Worm (Caenorhabditis elegans) whole organism, midembryonic: ENCODE data around the gene ptb-1.

Source experiments
- T22C8.4 ChIP-seq: fragments of 200-800 bp; sonication (Bioruptor generic); IDR thresholded peaks from 2 replicates; pipeline ENCODE4 v1.3.6; 2022; ENCODE audit warnings: missing genetic modification characterization, missing compliant biosample characterization
- cog-1 ChIP-seq: sonication (generic microtip); optimal IDR thresholded peaks from 2 replicates; lab custom pipeline; 2016; ENCODE audit warnings: missing genetic modification characterization, missing compliant biosample characterization
- flt-1 ChIP-seq: fragments of 200-800 bp; sonication (Bioruptor generic); IDR thresholded peaks from 2 replicates; pipeline ENCODE4 v1.3.6; 2022; ENCODE audit warnings: missing genetic modification characterization, missing compliant biosample characterization
- klf-2 ChIP-seq: fragments of 200-800 bp; sonication (Bioruptor generic); conservative IDR thresholded peaks from 2 replicates; pipeline ENCODE4 v1.3.6; 2022; ENCODE audit warnings: missing genetic modification reagents, missing genetic modification characterization, missing compliant biosample characterization
- med-1 ChIP-seq: sonication (generic microtip); optimal IDR thresholded peaks from 2 replicates; lab custom pipeline; 2017; ENCODE audit warnings: missing genetic modification characterization, mild to moderate bottlenecking, missing compliant biosample characterization, antibody characterized with exemption, missing genetic modification reagents; ENCODE audit not compliant: insufficient read depth
- ref-1 ChIP-seq: fragments of 200-800 bp; sonication (Bioruptor generic); conservative IDR thresholded peaks from 2 replicates; pipeline ENCODE4 v1.3.6; 2022; ENCODE audit warnings: missing genetic modification reagents, missing genetic modification characterization, missing compliant biosample characterization
- tab-1 ChIP-seq: fragments of 200-800 bp; sonication (Bioruptor generic); IDR thresholded peaks from 2 replicates; pipeline ENCODE4 v1.3.6; 2022; ENCODE audit warnings: missing genetic modification characterization, missing compliant biosample characterization
- ztf-23 ChIP-seq: fragments of 200-800 bp; sonication (Bioruptor generic); IDR thresholded peaks from 2 replicates; pipeline ENCODE4 v1.3.6; 2022; ENCODE audit warnings: missing genetic modification reagents, missing genetic modification characterization, missing compliant biosample characterization
- ztf-29 ChIP-seq: fragments of 200-800 bp; sonication (Bioruptor generic); IDR thresholded peaks from 2 replicates; pipeline ENCODE4 v1.3.6; 2022; ENCODE audit warnings: missing genetic modification reagents, missing genetic modification characterization, missing compliant biosample characterization

The ptb-1 gene

DNA sequence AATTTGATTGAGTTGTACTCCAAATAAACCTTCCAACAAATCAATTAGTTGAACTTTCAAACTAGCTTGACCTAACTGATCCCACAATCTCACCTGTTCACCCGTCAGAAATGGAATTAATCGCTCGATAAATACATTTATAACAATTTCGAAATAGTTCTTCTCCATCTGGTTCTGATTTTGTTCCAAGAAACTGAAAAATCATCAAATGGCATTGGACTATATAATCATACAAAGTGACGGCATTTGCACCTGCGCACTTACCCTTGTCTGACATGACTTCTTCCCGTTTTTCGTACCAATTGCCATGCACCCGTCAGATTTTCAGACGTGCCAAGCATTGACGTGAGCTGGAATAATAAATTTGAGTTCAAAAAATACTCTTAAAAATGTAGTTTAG, 55.3 kb downstream of the ptb-1 start:
- TF ChIP-seq ztf-23 (GFP tag; lab: Robert Waterston, UW) (no peak), ref-1 (no peak), cog-1 (no peak)

DNA sequence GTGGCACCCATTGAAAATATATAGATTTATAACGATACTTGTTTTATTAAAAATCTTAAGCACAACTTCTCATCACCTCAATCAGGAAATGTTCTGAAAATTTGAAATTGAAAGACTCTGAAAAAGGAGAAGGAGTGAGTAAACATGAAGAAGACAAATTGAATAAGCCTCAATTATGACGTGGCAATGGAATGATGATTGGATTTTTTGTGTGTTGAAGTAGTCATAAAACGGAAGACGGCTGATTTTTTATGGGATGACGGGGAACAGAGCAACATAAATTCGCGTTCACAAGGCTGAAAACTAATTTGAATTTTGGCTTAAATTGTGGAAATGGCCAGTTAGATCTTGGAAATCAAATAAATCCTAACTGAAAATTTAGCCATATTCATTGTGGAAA, 56.1 kb downstream of the ptb-1 start, which contains the start of gene glb-12:
glb-12 (minus strand) TSS at position 101 of the 400 bp plus-strand sequence.
- TF ChIP-seq cog-1 (no peak), klf-2 (no peak), tab-1 (GFP tag; lab: Robert Waterston, UW) (no peak), ztf-29 (GFP tag; lab: Robert Waterston, UW) (no peak), med-1 (GFP tag; lab: Kevin White, UChicago) (no peak), ztf-23 (GFP tag; lab: Robert Waterston, UW) (no peak), T22C8.4 (GFP tag; lab: Robert Waterston, UW) (no peak), flt-1 (GFP tag; lab: Robert Waterston, UW) (no peak), ref-1 (no peak)

DNA sequence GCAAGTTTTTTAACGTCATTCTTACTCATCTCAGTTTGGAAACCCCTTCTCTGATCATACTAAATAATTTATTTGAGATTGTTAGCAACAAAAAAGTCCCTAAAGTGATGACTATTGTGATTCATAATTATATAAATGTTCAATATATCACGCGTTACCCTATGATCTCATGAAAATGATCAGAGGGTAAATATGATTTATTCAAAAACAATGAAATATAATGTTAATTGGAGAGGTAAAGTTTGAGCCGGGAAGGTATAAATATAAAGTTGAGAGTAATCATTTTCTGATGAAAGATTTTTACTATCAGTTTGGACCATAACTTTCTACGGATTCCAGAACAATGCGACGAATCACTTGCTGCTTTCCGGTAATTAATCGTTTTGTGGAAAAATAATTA, 61.7 kb downstream of the ptb-1 start, which contains the start of gene C52A11.3:
C52A11.3 (plus strand) TSS at position 301 of the 400 bp plus-strand sequence.
- no peak for TF ChIP-seq ztf-29 (GFP tag; lab: Robert Waterston, UW)
- TF ChIP-seq klf-2: no peak
- TF ChIP-seq ref-1: no peak
- TF ChIP-seq T22C8.4 (GFP tag; lab: Robert Waterston, UW): no peak
- no peak for TF ChIP-seq tab-1 (GFP tag; lab: Robert Waterston, UW)
- TF ChIP-seq flt-1 (GFP tag; lab: Robert Waterston, UW): no peak
- no peak for TF ChIP-seq med-1 (GFP tag; lab: Kevin White, UChicago)
- no peak for TF ChIP-seq ztf-23 (GFP tag; lab: Robert Waterston, UW)
- no peak for TF ChIP-seq cog-1
